Worm (Caenorhabditis elegans) whole organism, midembryonic: Measurements from ENCODE around the gene tag-276.

ENCODE experiments used
- T22C8.4 ChIP-seq: fragments of 200-800 bp; sonication (Bioruptor generic); IDR thresholded peaks from 2 replicates; pipeline ENCODE4 v1.3.6; 2022; ENCODE audit warnings: missing genetic modification characterization, missing compliant biosample characterization
- cog-1 ChIP-seq: sonication (generic microtip); optimal IDR thresholded peaks from 2 replicates; lab custom pipeline; 2016; ENCODE audit warnings: missing genetic modification characterization, missing compliant biosample characterization
- flt-1 ChIP-seq: fragments of 200-800 bp; sonication (Bioruptor generic); IDR thresholded peaks from 2 replicates; pipeline ENCODE4 v1.3.6; 2022; ENCODE audit warnings: missing genetic modification characterization, missing compliant biosample characterization
- klf-2 ChIP-seq: fragments of 200-800 bp; sonication (Bioruptor generic); conservative IDR thresholded peaks from 2 replicates; pipeline ENCODE4 v1.3.6; 2022; ENCODE audit warnings: missing genetic modification reagents, missing genetic modification characterization, missing compliant biosample characterization
- med-1 ChIP-seq: sonication (generic microtip); optimal IDR thresholded peaks from 2 replicates; lab custom pipeline; 2017; ENCODE audit warnings: missing genetic modification characterization, mild to moderate bottlenecking, missing compliant biosample characterization, antibody characterized with exemption, missing genetic modification reagents; ENCODE audit not compliant: insufficient read depth
- ref-1 ChIP-seq: fragments of 200-800 bp; sonication (Bioruptor generic); conservative IDR thresholded peaks from 2 replicates; pipeline ENCODE4 v1.3.6; 2022; ENCODE audit warnings: missing genetic modification reagents, missing genetic modification characterization, missing compliant biosample characterization
- tab-1 ChIP-seq: fragments of 200-800 bp; sonication (Bioruptor generic); IDR thresholded peaks from 2 replicates; pipeline ENCODE4 v1.3.6; 2022; ENCODE audit warnings: missing genetic modification characterization, missing compliant biosample characterization
- ztf-23 ChIP-seq: fragments of 200-800 bp; sonication (Bioruptor generic); IDR thresholded peaks from 2 replicates; pipeline ENCODE4 v1.3.6; 2022; ENCODE audit warnings: missing genetic modification reagents, missing genetic modification characterization, missing compliant biosample characterization
- ztf-29 ChIP-seq: fragments of 200-800 bp; sonication (Bioruptor generic); IDR thresholded peaks from 2 replicates; pipeline ENCODE4 v1.3.6; 2022; ENCODE audit warnings: missing genetic modification reagents, missing genetic modification characterization, missing compliant biosample characterization

Gene tag-276

DNA sequence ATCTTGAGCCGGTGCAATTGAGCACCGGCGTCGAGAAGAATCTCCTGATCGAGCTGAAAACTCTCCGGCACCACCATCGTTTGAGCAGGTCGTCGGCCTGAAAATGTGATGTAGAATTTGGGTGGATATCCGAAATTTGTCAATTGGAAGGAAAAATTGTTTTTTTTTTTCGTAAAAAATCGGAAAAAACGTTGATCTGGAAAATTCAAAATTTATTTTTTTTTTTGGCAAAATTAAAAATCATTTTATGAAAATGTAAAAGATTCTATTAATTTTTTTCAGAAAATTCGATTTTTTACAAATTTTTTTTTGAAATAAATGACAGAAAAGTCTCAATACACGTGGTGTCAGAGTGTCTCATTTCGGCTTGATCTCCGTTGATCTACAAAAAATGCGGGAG lies 17.2 kb upstream of the tag-276 start, which contains the start of gene tric-1B.1:
Gene tric-1B.1, minus strand, starts transcription at position 101 of the 400 bp plus-strand sequence.
- no peak for TF ChIP-seq klf-2
- no peak for TF ChIP-seq med-1
- TF ChIP-seq ref-1 (GFP tag; lab: Robert Waterston, UW) = no peak
- TF ChIP-seq T22C8.4 = no peak
- no peak for TF ChIP-seq ztf-29 (GFP tag; lab: Robert Waterston, UW)
- no peak for TF ChIP-seq cog-1 (tag; lab: Kevin White, UChicago)
- TF ChIP-seq tab-1 (GFP tag; lab: Robert Waterston, UW) = no peak
- no peak for TF ChIP-seq flt-1 (GFP tag; lab: Robert Waterston, UW)
- TF ChIP-seq ztf-23 (GFP tag; lab: Robert Waterston, UW) = no peak

DNA sequence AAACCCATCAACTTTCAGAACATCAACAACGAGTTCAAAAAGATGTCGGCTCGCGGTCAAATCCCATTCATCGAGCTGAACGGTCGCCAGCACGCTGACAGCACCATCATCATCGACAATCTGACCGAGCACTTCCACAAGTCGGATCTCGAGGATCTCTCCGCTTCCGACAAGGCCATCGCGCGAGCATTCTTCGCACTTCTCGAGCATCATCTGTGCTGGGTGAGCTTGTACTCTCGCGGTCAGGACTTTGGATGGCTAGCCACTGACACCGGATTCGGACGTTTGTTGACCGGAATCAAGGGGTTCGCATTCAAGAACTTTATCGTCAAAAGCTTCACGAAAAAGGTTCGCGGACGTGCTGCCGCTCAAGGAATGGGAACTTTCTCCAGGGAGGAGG lies 15.9 kb upstream of the tag-276 start:
- TF ChIP-seq med-1 = no peak
- TF ChIP-seq tab-1 (GFP tag; lab: Robert Waterston, UW) = no peak

DNA sequence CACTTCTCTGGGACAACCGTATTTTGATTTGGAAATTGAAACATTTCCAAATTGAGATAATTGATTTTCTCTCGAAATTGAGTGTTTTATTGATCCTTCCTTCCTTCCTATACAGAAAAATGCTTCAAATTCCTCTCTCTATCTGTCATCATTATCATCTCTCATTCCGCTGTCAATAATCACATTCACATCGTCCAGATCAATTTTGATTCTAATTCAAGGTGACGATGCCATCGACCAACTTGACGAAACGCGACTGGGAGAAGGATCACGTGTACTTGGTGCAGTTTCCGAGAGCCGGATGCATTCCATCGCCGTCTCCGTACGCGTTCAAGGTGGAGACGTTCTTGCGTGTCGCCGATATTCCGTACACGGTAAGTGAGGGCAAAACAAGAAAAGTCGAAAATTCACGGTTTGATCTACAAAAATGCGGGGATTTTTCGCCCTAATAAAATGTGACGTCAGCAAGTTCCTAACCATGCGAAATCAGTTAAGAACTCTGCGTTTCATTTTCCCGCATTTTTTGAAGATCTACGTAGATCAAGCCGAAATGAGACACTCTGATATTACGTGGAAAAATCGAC lies 15.1 kb upstream of the tag-276 start, which contains the start of gene faxc-1:
Gene faxc-1, plus strand, starts transcription at position 222 of the 584 bp plus-strand sequence.
- no peak for TF ChIP-seq flt-1 (GFP tag; lab: Robert Waterston, UW)
- no peak for TF ChIP-seq med-1
- no peak for TF ChIP-seq cog-1 (tag; lab: Kevin White, UChicago)
- TF ChIP-seq ref-1 (GFP tag; lab: Robert Waterston, UW) = no peak

DNA sequence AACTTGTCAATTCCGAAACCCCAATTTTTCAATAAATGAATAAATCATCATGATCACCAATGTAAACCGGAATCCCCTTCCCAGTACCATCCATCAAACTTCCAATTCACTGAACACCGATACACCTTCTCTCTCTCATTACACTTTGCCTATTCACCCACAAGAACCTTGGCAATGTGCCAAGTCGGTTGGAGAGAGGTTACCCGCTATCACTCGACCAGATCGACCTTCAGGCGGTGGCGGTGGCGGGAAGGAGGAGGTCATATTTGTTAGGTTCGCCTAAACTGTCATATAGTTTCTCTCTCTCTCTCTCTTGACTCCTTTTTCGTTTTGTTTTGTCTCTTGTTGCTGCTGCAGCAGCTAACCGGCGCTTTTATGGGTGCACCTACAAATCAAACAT lies 13.6 kb upstream of the tag-276 start:
- no peak for TF ChIP-seq med-1
- no peak for TF ChIP-seq ref-1 (GFP tag; lab: Robert Waterston, UW)
- TF ChIP-seq flt-1 (GFP tag; lab: Robert Waterston, UW) = no peak; the same call in 1 of the 2 replicates
- TF ChIP-seq klf-2 = no peak
- no peak for TF ChIP-seq T22C8.4
- no peak for TF ChIP-seq ztf-29 (GFP tag; lab: Robert Waterston, UW)
- TF ChIP-seq cog-1 (tag; lab: Kevin White, UChicago) = no peak
- TF ChIP-seq tab-1 (GFP tag; lab: Robert Waterston, UW) = no peak

DNA sequence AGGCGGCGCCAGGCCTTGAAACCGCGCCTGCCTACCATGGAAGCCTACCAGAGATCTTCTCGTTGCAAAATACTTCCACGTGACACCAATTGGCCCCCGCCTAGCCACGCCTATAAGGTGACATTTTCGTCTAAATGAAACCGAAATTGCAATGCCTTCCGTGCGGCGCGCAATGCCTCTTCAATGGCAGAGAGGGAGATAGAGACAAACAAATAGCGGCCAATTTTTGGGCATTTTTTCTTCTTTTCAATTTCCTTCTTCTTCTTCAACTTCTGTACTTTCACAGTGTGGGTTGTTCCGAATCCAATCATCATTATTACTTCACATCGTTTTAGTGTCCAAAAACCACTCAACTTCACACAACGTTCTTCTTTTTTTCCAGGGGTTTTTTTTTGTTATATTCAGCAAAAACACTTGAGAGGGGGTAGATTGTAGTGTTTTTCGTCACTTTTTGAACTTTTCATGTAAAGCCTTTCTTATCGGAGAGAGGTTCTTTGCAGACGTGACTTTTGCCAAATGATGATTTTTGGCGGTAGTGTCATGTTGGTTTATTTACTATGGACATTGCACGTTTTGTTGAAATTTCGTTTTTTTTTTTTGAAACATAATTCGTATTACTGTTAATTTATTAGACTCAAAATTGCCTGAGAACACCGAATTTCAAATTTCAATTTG lies 12.3 kb upstream of the tag-276 start:
- no peak for TF ChIP-seq flt-1 (GFP tag; lab: Robert Waterston, UW)
- no peak for TF ChIP-seq med-1
- TF ChIP-seq T22C8.4 = no peak
- TF ChIP-seq klf-2 = no peak
- TF ChIP-seq ref-1 (GFP tag; lab: Robert Waterston, UW) = no peak
- TF ChIP-seq ztf-23 (GFP tag; lab: Robert Waterston, UW) = no peak
- no peak for TF ChIP-seq cog-1 (tag; lab: Kevin White, UChicago)
- TF ChIP-seq tab-1 (GFP tag; lab: Robert Waterston, UW) = no peak
- no peak for TF ChIP-seq ztf-29 (GFP tag; lab: Robert Waterston, UW)

DNA sequence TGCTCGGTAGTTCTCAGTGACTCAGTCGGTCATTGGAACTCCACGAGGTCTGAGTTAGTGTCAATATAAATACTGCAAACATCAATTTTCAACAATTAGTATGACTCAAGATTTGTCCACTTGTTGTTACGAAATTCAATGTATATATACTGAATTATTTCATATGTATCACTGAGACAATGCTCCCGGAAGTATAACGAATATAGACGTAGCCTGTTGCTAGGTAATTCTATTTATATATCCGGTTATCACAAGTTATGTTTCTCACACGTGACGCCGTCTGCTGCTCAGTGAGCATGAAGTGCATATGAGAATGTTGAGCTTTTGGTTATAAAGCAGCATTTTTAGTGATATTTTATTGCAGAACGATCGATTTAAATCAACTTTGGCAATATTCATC lies 11.6 kb upstream of the tag-276 start:
- TF ChIP-seq klf-2 = no peak
- no peak for TF ChIP-seq flt-1 (GFP tag; lab: Robert Waterston, UW)
- TF ChIP-seq tab-1 (GFP tag; lab: Robert Waterston, UW) = no peak
- TF ChIP-seq T22C8.4 = no peak
- no peak for TF ChIP-seq cog-1 (tag; lab: Kevin White, UChicago)
- TF ChIP-seq ref-1 (GFP tag; lab: Robert Waterston, UW) = no peak
- TF ChIP-seq ztf-29 (GFP tag; lab: Robert Waterston, UW) = no peak
- TF ChIP-seq med-1 = no peak
- no peak for TF ChIP-seq ztf-23 (GFP tag; lab: Robert Waterston, UW)

DNA sequence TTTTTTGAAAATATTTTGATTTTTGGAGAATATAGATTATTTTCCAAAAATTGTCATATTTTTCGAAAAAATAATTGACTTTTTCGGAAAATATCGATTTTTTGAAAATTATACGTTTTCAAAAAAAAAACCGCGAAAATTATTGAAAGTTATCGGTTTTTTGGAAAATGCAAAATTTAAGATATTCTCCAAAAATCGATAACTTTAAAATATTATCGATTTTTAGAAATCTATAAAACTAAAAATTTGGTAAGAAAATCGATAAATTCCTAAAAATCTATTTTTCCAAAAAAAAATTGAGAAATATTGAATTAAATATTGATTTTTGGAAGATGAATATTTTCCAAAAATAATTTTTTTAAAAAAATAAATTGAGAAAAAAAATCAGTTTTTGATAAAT lies 8.2 kb upstream of the tag-276 start:
- TF ChIP-seq ref-1 (GFP tag; lab: Robert Waterston, UW) = no peak
- TF ChIP-seq klf-2 = no peak
- TF ChIP-seq ztf-29 (GFP tag; lab: Robert Waterston, UW) = no peak
- TF ChIP-seq T22C8.4 = 0 out of 2 replicates have a peak, but pooled peaks have one; percentile 8

DNA sequence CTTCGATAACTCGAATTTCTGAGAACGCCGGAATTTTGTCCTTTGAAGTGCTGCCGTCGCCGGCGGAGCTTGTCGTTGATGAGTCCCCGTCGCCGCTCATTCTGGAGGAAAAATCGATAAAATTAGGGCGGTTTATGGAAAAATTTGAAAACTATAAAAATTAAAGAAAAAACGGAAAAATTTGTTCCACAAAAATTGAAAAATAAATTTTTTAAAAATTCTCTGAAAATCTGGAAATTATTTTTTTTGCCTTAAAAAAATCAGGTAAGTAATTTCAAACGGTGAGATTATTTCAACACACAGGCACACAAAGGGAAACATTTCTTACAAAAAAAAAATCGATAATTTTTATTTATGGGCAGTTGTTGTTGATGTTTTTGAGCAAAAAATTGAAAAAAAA lies 7.6 kb upstream of the tag-276 start, which contains the start of gene parn-2:
Gene parn-2, minus strand, starts transcription at position 101 of the 400 bp plus-strand sequence.
- no peak for TF ChIP-seq T22C8.4
- TF ChIP-seq flt-1 (GFP tag; lab: Robert Waterston, UW) = no peak
- TF ChIP-seq cog-1 (tag; lab: Kevin White, UChicago) = no peak
- no peak for TF ChIP-seq ref-1 (GFP tag; lab: Robert Waterston, UW)
- TF ChIP-seq med-1 = no peak
- TF ChIP-seq klf-2 = no peak
- no peak for TF ChIP-seq ztf-29 (GFP tag; lab: Robert Waterston, UW)
- TF ChIP-seq tab-1 (GFP tag; lab: Robert Waterston, UW) = no peak
- TF ChIP-seq ztf-23 (GFP tag; lab: Robert Waterston, UW) = no peak

DNA sequence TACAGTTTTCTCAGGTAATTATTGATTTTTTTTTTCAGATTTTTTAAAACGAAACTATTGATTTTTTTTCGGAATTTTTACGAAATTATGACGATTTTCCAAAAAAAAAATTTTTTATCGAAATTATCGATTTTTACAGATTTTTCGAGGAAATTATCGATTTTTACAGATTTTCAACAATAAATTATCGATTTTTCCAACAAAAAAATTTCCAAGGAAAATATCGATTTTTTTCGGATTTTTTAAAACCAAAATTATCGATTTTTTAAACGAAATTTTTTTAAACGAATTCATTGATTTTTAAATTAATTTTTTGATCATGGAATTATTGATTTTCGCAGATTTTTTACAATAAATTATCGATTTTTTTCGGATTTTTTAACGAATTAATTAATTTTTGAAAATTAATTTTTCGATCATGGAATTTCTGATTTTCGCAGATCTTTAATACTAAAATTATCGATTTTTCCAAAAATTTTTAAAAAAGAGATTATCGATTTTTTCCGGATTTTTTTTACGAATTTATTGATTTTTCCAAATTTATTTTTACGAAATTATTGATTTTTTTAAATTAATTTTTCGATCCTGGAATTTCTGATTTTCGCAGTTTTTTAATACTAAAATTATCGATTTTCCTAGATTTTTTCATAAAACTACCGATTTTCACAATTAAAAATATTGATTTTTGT lies 6.7 kb upstream of the tag-276 start:
- TF ChIP-seq ztf-23 (GFP tag; lab: Robert Waterston, UW) (no peak), T22C8.4 (peak; percentile 79; the same call in 1 of the 2 replicates)

DNA sequence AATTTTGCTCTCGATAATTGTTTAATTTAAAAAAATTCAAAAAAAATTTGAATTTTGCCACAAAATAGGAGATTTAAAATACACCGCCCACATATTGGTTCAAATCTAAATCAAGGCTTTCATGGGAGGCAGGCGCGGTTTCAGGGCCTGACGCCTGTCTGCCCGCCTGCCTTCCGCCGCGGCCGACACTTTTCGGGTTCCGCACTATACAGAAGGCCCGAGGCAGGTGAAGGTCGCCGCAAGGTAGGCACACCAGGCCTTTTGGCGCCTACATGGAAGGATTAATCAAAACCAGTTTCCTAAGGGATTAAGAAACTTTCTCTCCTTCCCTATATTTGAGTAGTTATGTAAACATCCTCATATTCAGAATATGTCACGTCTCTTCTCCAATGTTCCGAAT lies 6.4 kb downstream of the tag-276 start, which contains the start of gene Y57A10A.24:
Gene Y57A10A.24, plus strand, starts transcription at position 396 of the 400 bp plus-strand sequence.
- TF ChIP-seq cog-1 (tag; lab: Kevin White, UChicago) = no peak
- TF ChIP-seq ztf-23 (GFP tag; lab: Robert Waterston, UW) = no peak
- TF ChIP-seq tab-1 (GFP tag; lab: Robert Waterston, UW) = peak; percentile 54; the same call in 1 of the 2 replicates
- no peak for TF ChIP-seq T22C8.4
- TF ChIP-seq flt-1 (GFP tag; lab: Robert Waterston, UW) = no peak
- TF ChIP-seq ztf-29 (GFP tag; lab: Robert Waterston, UW) = no peak
